Fruit fly (Drosophila melanogaster) whole organism, pupa: ENCODE data around the gene CG43610.

Experiments
- CG10348 ChIP-seq: fragments of 200-800 bp; sonication (Bioruptor generic); IDR thresholded peaks from 2 replicates; pipeline ENCODE4 v1.3.6; 2022; ENCODE audit warnings: missing biosample characterization, missing genetic modification characterization
- CG8301 ChIP-seq: fragments of 200-800 bp; sonication (Bioruptor generic); optimal IDR thresholded peaks from 2 replicates; lab custom pipeline; 2018; ENCODE audit warnings: missing biosample characterization, mild to moderate bottlenecking, missing genetic modification characterization
- Pif1A ChIP-seq: fragments of 200-800 bp; sonication (Bioruptor generic); optimal IDR thresholded peaks from 3 replicates; lab custom pipeline; 2016; ENCODE audit warnings: missing biosample characterization, missing genetic modification characterization
- gl ChIP-seq: fragments of 200-800 bp; sonication (Bioruptor generic); optimal IDR thresholded peaks from 2 replicates; lab custom pipeline; 2018; ENCODE audit warnings: missing biosample characterization, mild to moderate bottlenecking, missing genetic modification characterization
- rn ChIP-seq: fragments of 200-800 bp; sonication (Bioruptor generic); IDR thresholded peaks from 2 replicates; pipeline ENCODE4 v1.3.6; 2022; ENCODE audit warnings: missing biosample characterization, missing genetic modification characterization

dm6 chr2L:6833661-6834073 lies 34.7 kb downstream of the CG43610 start:
- no peak for TF ChIP-seq rn (GFP tag; lab: Robert Waterston, UW)
- no peak for TF ChIP-seq Pif1A (GFP tag; lab: Kevin White, UChicago)
- no peak for TF ChIP-seq CG10348 (GFP tag; lab: Robert Waterston, UW)
- TF ChIP-seq gl (tag; lab: Kevin White, UChicago) = no peak
- no peak for TF ChIP-seq CG8301
